Fruit fly (Drosophila melanogaster): Measurements from ENCODE around the gene mRpS22.
A peak's percentile ranks its signal among the peaks of the same experiment; 100 is the strongest.

mRpS22 gene

dm6 chr3R:27922673-27923175, 6.0 kb downstream of the mRpS22 start, which contains the start of gene RpL4 (continued):
- TF ChIP-seq HLH54F (GFP tag; optimal IDR thresholded peaks at IDR 0.05) (peak; percentile 75), crol (GFP tag; IDR thresholded peaks at IDR 0.05) (peak; percentile 38; the same call in 1 of the 2 replicates), sens (GFP tag) (peak; percentile 97), CG3407 (GFP tag; optimal IDR thresholded peaks at IDR 0.05) (peak; percentile 85), pzg (GFP tag; optimal IDR thresholded peaks at IDR 0.05) (peak; percentile 45), CG6654 (GFP tag; optimal IDR thresholded peaks at IDR 0.05) (peak; percentile 65), exex (tag; optimal IDR thresholded peaks at IDR 0.05) (peak; percentile 44), Scr (GFP tag; IDR thresholded peaks at IDR 0.05; ENCODE audit: partially characterized antibody) (peak; percentile 38; the same call in 1 of the 2 replicates), slp2 (GFP tag; optimal IDR thresholded peaks at IDR 0.05) (peak; percentile 72), tio (GFP tag; optimal IDR thresholded peaks at IDR 0.05) (no peak), CG4854 (GFP tag; optimal IDR thresholded peaks at IDR 0.05) (peak; percentile 78), CG3838 (GFP tag; optimal IDR thresholded peaks at IDR 0.05) (peak; percentile 77), bcd (GFP tag; optimal IDR thresholded peaks at IDR 0.05) (peak; percentile 92), CG17361 (GFP tag; IDR thresholded peaks at IDR 0.05) (peak; percentile 83), zen (tag; optimal IDR thresholded peaks at IDR 0.05) (peak; percentile 45), btn (GFP tag; optimal IDR thresholded peaks at IDR 0.05) (peak; percentile 77), pan (optimal IDR thresholded peaks at IDR 0.05) (no peak), pan (GFP tag; optimal IDR thresholded peaks at IDR 0.05 in 1 of 2, IDR thresholded peaks at IDR 0.05 in 1 of 2) (peak in 1 of 2 experiments; percentile 79), Elba2 (GFP tag; optimal IDR thresholded peaks at IDR 0.05) (no peak), chif (GFP tag; optimal IDR thresholded peaks at IDR 0.05) (peak; percentile 68 to 84), Antp (GFP tag; optimal IDR thresholded peaks at IDR 0.05) (peak; percentile 53), Pdp1 (GFP tag; optimal IDR thresholded peaks at IDR 0.05) (peak; percentile 61 to 62), CG4424 (GFP tag; optimal IDR thresholded peaks at IDR 0.05) (peak; percentile 78), ranshi (GFP tag; IDR thresholded peaks at IDR 0.05) (peak; percentile 77), CG1602 (GFP tag; optimal IDR thresholded peaks at IDR 0.05) (peak; percentile 39), Dip2 (GFP tag; IDR thresholded peaks at IDR 0.05) (no peak), nerfin-1 (tag; optimal IDR thresholded peaks at IDR 0.05) (peak; percentile 67), dpn (GFP tag; optimal IDR thresholded peaks at IDR 0.05) (peak; percentile 52 to 82), Atf6 (GFP tag; IDR thresholded peaks at IDR 0.05) (peak; percentile 77), HHEX (GFP tag; optimal IDR thresholded peaks at IDR 0.05) (peak; percentile 87), Neu2 (GFP tag; optimal IDR thresholded peaks at IDR 0.05; ENCODE audit: borderline replicate concordance) (no peak), zfh2 (GFP tag; optimal IDR thresholded peaks at IDR 0.05) (peak; percentile 44), CG1603 (tag; optimal IDR thresholded peaks at IDR 0.05) (peak; percentile 79), kah (GFP tag; optimal IDR thresholded peaks at IDR 0.05) (peak; percentile 75), CG7745 (tag; optimal IDR thresholded peaks at IDR 0.05) (peak; percentile 31), Stat92E (GFP tag; optimal IDR thresholded peaks at IDR 0.05) (no peak), CG5953 (GFP tag; IDR thresholded peaks at IDR 0.05) (peak; percentile 88), Bteb2 (GFP tag; optimal IDR thresholded peaks at IDR 0.05) (peak; percentile 72), CG13894 (tag; optimal IDR thresholded peaks at IDR 0.05) (peak; percentile 71), toy (GFP tag; IDR thresholded peaks at IDR 0.05) (peak; percentile 71), CG8290 (GFP tag; optimal IDR thresholded peaks at IDR 0.05) (peak; percentile 85), CG8290 (tag; optimal IDR thresholded peaks at IDR 0.05) (peak; percentile 86 to 91), CG3726 (GFP tag; IDR thresholded peaks at IDR 0.05) (peak; percentile 52), CG17912 (GFP tag; optimal IDR thresholded peaks at IDR 0.05) (peak; percentile 96), CG13624 (GFP tag; optimal IDR thresholded peaks at IDR 0.05) (peak; percentile 86), CG30020 (tag; optimal IDR thresholded peaks at IDR 0.05) (peak; percentile 38), Ptx1 (GFP tag; IDR thresholded peaks at IDR 0.05) (peak; percentile 71), MTF-1 (GFP tag; optimal IDR thresholded peaks at IDR 0.05; ENCODE audit: borderline replicate concordance) (peak; percentile 96), CG8765 (GFP tag; IDR thresholded peaks at IDR 0.05) (no peak), CG15011 (GFP tag; optimal IDR thresholded peaks at IDR 0.05) (no peak), CG11456 (GFP tag; IDR thresholded peaks at IDR 0.05) (peak; percentile 90)

Measured in whole organism, embryonic.